In the genomic region with DNA sequence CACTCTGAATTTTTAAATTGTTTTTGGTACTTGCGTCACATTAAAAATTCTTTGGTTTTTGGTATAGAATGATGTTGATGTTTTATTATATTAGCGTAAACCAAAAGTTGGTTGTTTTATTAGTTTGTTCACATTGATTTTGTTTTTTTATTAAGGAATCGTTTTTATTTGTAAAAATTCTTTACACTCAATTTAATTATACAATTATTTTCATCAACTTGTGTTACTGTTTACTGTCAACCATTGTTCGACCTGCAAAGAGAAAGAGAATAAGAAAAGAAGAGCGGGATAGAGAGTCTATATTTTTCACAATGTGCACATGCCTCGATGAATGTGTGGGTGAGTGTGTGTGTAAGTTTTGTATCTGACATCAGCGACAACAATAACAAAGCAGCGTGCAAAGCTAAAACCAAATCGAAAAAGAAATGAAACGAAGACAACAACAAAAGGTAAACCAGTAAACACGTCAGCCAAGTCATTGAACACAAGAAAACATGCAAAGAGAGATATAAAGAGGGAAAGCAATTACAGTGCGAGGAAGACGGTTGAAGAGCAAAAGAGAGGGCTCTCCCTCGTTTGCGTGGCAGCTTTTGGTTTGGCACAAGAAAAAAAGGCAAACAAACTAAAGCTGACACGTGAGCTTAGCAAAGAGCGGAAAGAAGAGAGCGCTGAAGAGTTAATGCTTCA, we compare ENCODE assay signal across 4 fruit fly cellular contexts.
A peak's percentile ranks its signal among the peaks of the same experiment; 100 is the strongest.
TF ChIP-seq lines count a peak whose summit lies in the region.

No protein-coding gene starts in this region.

TF ChIP-seq in whole organism, embryonic, 481 proteins besides CTCF, POLR2A, EP300 and RAD21 (continued from another document):
- TF ChIP-seq CG17568 (GFP tag; optimal IDR thresholded peaks at IDR 0.05; lab: Kevin White, UChicago) (peak; percentile 21), ci (GFP tag; IDR thresholded peaks at IDR 0.05; lab: Robert Waterston, UW) (peak; percentile 39; the same call in 1 of the 3 replicates), unc-4 (GFP tag; IDR thresholded peaks at IDR 0.05; lab: Robert Waterston, UW; ENCODE audit: partially characterized antibody) (peak; percentile 22; the same call in 1 of the 2 replicates), chinmo (GFP tag; IDR thresholded peaks at IDR 0.05; lab: Robert Waterston, UW; ENCODE audit: partially characterized antibody) (peak; percentile 95; the same call in 3 of the 4 replicates), abd-A (tag; optimal IDR thresholded peaks at IDR 0.05; lab: Kevin White, UChicago) (peak; percentile 52), zen2 (GFP tag; IDR thresholded peaks at IDR 0.05; lab: Robert Waterston, UW; ENCODE audit: partially characterized antibody) (peak; percentile 64; the same call in 1 of the 3 replicates), Xbp1 (GFP tag; optimal IDR thresholded peaks at IDR 0.05; lab: Kevin White, UChicago) (peak; percentile 44), CG4360 (GFP tag; IDR thresholded peaks at IDR 0.05; lab: Robert Waterston, UW) (peak; percentile 61), crol (GFP tag; IDR thresholded peaks at IDR 0.05; lab: Robert Waterston, UW) (0 out of 2 replicates have a peak, but pooled peaks have one; percentile 12), CG18764 (GFP tag; optimal IDR thresholded peaks at IDR 0.05; lab: Kevin White, UChicago) (no peak), eve (GFP tag; optimal IDR thresholded peaks at IDR 0.05; lab: Kevin White, UChicago) (peak in 1 of 2 experiments; percentile 75), Drgx (GFP tag; IDR thresholded peaks at IDR 0.05; lab: Robert Waterston, UW) (0 out of 2 replicates have a peak, but pooled peaks have one; percentile 38), CG4282 (GFP tag; optimal IDR thresholded peaks at IDR 0.05; lab: Kevin White, UChicago) (no peak), cwo (GFP tag; optimal IDR thresholded peaks at IDR 0.05; lab: Kevin White, UChicago) (peak; percentile 21), CG31365 (tag; optimal IDR thresholded peaks at IDR 0.05; lab: Kevin White, UChicago) (no peak), pros (GFP tag; optimal IDR thresholded peaks at IDR 0.05; lab: Kevin White, UChicago) (peak; percentile 83), corto (GFP tag; optimal IDR thresholded peaks at IDR 0.05; lab: Kevin White, UChicago) (peak; percentile 58), CG13296 (GFP tag; optimal IDR thresholded peaks at IDR 0.05; lab: Kevin White, UChicago) (peak; percentile 22), CrebB (tag; optimal IDR thresholded peaks at IDR 0.05; lab: Kevin White, UChicago) (peak; percentile 4), cg (GFP tag; optimal IDR thresholded peaks at IDR 0.05; lab: Kevin White, UChicago) (peak; percentile 78), Opbp (GFP tag; IDR thresholded peaks at IDR 0.05; lab: Robert Waterston, UW; ENCODE audit: partially characterized antibody) (no peak), mirr (GFP tag; optimal IDR thresholded peaks at IDR 0.05; lab: Kevin White, UChicago) (peak; percentile 10), lbe (GFP tag; optimal IDR thresholded peaks at IDR 0.05; lab: Kevin White, UChicago) (peak; percentile 50)

TF ChIP-seq in whole organism, prepupa, 60 proteins besides CTCF, POLR2A, EP300 and RAD21 (continued from another document and continues in another):
- no peak for TF ChIP-seq Sox15 (GFP tag; optimal IDR thresholded peaks at IDR 0.05; lab: Kevin White, UChicago)
- TF ChIP-seq cyc (GFP tag; optimal IDR thresholded peaks at IDR 0.05; lab: Kevin White, UChicago): no peak
- TF ChIP-seq CG10631 (GFP tag; optimal IDR thresholded peaks at IDR 0.05; lab: Kevin White, UChicago): no peak
- TF ChIP-seq Eip93F (GFP tag; optimal IDR thresholded peaks at IDR 0.05; lab: Kevin White, UChicago): no peak
- peak; percentile 72 for TF ChIP-seq vri (GFP tag; optimal IDR thresholded peaks at IDR 0.05; lab: Kevin White, UChicago)
- TF ChIP-seq dac (GFP tag; optimal IDR thresholded peaks at IDR 0.05; lab: Kevin White, UChicago): no peak
- TF ChIP-seq Gug (GFP tag; IDR thresholded peaks at IDR 0.05; lab: Robert Waterston, UW): no peak
- peak; percentile 71 for TF ChIP-seq Lpt (GFP tag; optimal IDR thresholded peaks at IDR 0.05; lab: Kevin White, UChicago)
- no peak for TF ChIP-seq CG8319 (GFP tag; optimal IDR thresholded peaks at IDR 0.05; lab: Kevin White, UChicago)
- no peak for TF ChIP-seq fd85E (GFP tag; optimal IDR thresholded peaks at IDR 0.05; lab: Kevin White, UChicago)
- peak; percentile 32 for TF ChIP-seq Sox102F (GFP tag; optimal IDR thresholded peaks at IDR 0.05; lab: Kevin White, UChicago)
- TF ChIP-seq acj6 (GFP tag; optimal IDR thresholded peaks at IDR 0.05; lab: Kevin White, UChicago): no peak
- peak; percentile 73 to 80 for TF ChIP-seq ss (GFP tag; optimal IDR thresholded peaks at IDR 0.05; lab: Kevin White, UChicago)
- peak; percentile 54 for TF ChIP-seq CG6276 (GFP tag; optimal IDR thresholded peaks at IDR 0.05; lab: Kevin White, UChicago)
- no peak for TF ChIP-seq Ets21C (GFP tag; optimal IDR thresholded peaks at IDR 0.05; lab: Kevin White, UChicago)
- peak; percentile 41 for TF ChIP-seq spab (GFP tag; optimal IDR thresholded peaks at IDR 0.05; lab: Kevin White, UChicago)
- TF ChIP-seq CG6163 (GFP tag; IDR thresholded peaks at IDR 0.05; lab: Robert Waterston, UW): peak; percentile 84
- TF ChIP-seq OdsH (GFP tag; optimal IDR thresholded peaks at IDR 0.05; lab: Kevin White, UChicago): no peak
- TF ChIP-seq CG6808 (GFP tag; optimal IDR thresholded peaks at IDR 0.05; lab: Kevin White, UChicago): peak; percentile 63
- TF ChIP-seq CG7368 (GFP tag; optimal IDR thresholded peaks at IDR 0.05; lab: Kevin White, UChicago): no peak
- TF ChIP-seq salr (GFP tag; optimal IDR thresholded peaks at IDR 0.05; lab: Kevin White, UChicago): no peak
- peak; percentile 20 for TF ChIP-seq achi (GFP tag; optimal IDR thresholded peaks at IDR 0.05; lab: Kevin White, UChicago)
- TF ChIP-seq eg (GFP tag; IDR thresholded peaks at IDR 0.05; lab: Robert Waterston, UW): peak; percentile 59; the same call in 2 of the 3 replicates
- peak; percentile 4 for TF ChIP-seq CG3919 (GFP tag; optimal IDR thresholded peaks at IDR 0.05; lab: Kevin White, UChicago)
- TF ChIP-seq Hr4 (GFP tag; optimal IDR thresholded peaks at IDR 0.05; lab: Kevin White, UChicago): no peak
- TF ChIP-seq CG8119 (GFP tag; IDR thresholded peaks at IDR 0.05; lab: Robert Waterston, UW): peak; percentile 50; the same call in 2 of the 3 replicates
- peak; percentile 75 for TF ChIP-seq svp (GFP tag; lab: Kevin White, UChicago)
- TF ChIP-seq CG1621 (tag; optimal IDR thresholded peaks at IDR 0.05; lab: Kevin White, UChicago): peak; percentile 22
- no peak for TF ChIP-seq CG8632 (GFP tag; optimal IDR thresholded peaks at IDR 0.05; lab: Kevin White, UChicago)
- TF ChIP-seq dsx (GFP tag; optimal IDR thresholded peaks at IDR 0.05; lab: Kevin White, UChicago; ENCODE audit: poor library complexity, severe bottlenecking): peak; percentile 72
- peak; percentile 33 for TF ChIP-seq Eip75B (GFP tag; optimal IDR thresholded peaks at IDR 0.05; lab: Kevin White, UChicago)
- TF ChIP-seq CG9139 (GFP tag; optimal IDR thresholded peaks at IDR 0.05; lab: Kevin White, UChicago): peak; percentile 60
- TF ChIP-seq CG16779 (tag; optimal IDR thresholded peaks at IDR 0.05; lab: Kevin White, UChicago): peak; percentile 28
- peak; percentile 44 for TF ChIP-seq Ets96B (tag; optimal IDR thresholded peaks at IDR 0.05; lab: Kevin White, UChicago)

TF ChIP-seq in whole organism, pupa, 21 proteins besides CTCF, POLR2A, EP300 and RAD21 (continued from another document):
- TF ChIP-seq CG34367 (tag; optimal IDR thresholded peaks at IDR 0.05; lab: Kevin White, UChicago) (peak; percentile 27), CG8159 (tag; optimal IDR thresholded peaks at IDR 0.05; lab: Kevin White, UChicago) (peak; percentile 34)

TF ChIP-seq in whole organism, wandering third instar larva, 38 proteins besides CTCF, POLR2A, EP300 and RAD21 (continued from another document):
- peak; percentile 74 for TF ChIP-seq Dif (GFP tag; optimal IDR thresholded peaks at IDR 0.05; lab: Kevin White, UChicago; ENCODE audit: partially characterized antibody)
